Fruit fly (Drosophila melanogaster) whole organism, embryonic: ENCODE measurements around the gene Cdk5alpha.
A peak's percentile ranks its signal among the peaks of the same experiment; 100 is the strongest.

Experiments
- Antp ChIP-seq: fragments of 200-800 bp; sonication (Bioruptor generic); optimal IDR thresholded peaks from 3 replicates; lab custom pipeline; 2016; ENCODE audit warnings: missing biosample characterization, missing genetic modification characterization
- Bgb ChIP-seq: fragments of 200-800 bp; sonication (Bioruptor generic); IDR thresholded peaks from 2 replicates; pipeline ENCODE4 v1.3.6; 2022; ENCODE audit warnings: missing biosample characterization, missing genetic modification characterization; ENCODE audit not compliant: partially characterized antibody
- CG1024 ChIP-seq: fragments of 200-800 bp; sonication (Bioruptor generic); IDR thresholded peaks from 2 replicates; pipeline ENCODE4 v1.3.6; 2022; ENCODE audit warnings: missing biosample characterization, missing genetic modification characterization
- CG10274 ChIP-seq: fragments of 200-800 bp; sonication (Bioruptor generic); optimal IDR thresholded peaks from 3 replicates; lab custom pipeline; 2017; ENCODE audit warnings: missing biosample characterization, mild to moderate bottlenecking, missing genetic modification characterization
- CG10979 ChIP-seq: fragments of 200-800 bp; sonication (Bioruptor generic); optimal IDR thresholded peaks from 2 replicates; lab custom pipeline; 2018; ENCODE audit warnings: missing biosample characterization, mild to moderate bottlenecking, missing genetic modification characterization, moderate library complexity
- CG11093 ChIP-seq: fragments of 200-800 bp; sonication (Bioruptor generic); IDR thresholded peaks from 3 replicates; pipeline ENCODE4 v1.3.6; 2022; ENCODE audit warnings: missing biosample characterization, missing genetic modification characterization
- CG11456 ChIP-seq: fragments of 200-800 bp; sonication (Bioruptor generic); IDR thresholded peaks from 3 replicates; pipeline ENCODE4 v1.3.6; 2022; ENCODE audit warnings: missing biosample characterization, missing genetic modification characterization
- CG12744 ChIP-seq: fragments of 200-800 bp; sonication (Bioruptor generic); optimal IDR thresholded peaks from 2 replicates; lab custom pipeline; 2016; ENCODE audit warnings: missing biosample characterization, missing genetic modification characterization
- CG13775 ChIP-seq: fragments of 200-800 bp; sonication (Bioruptor generic); optimal IDR thresholded peaks from 3 replicates; lab custom pipeline; 2017; ENCODE audit warnings: missing biosample characterization, mild to moderate bottlenecking, missing genetic modification characterization
- CG14441 ChIP-seq: fragments of 200-800 bp; sonication (Bioruptor generic); IDR thresholded peaks from 2 replicates; pipeline ENCODE4 v1.3.6; 2022; ENCODE audit warnings: missing biosample characterization, missing genetic modification characterization
- CG15011 ChIP-seq: fragments of 200-800 bp; sonication (Bioruptor generic); optimal IDR thresholded peaks from 3 replicates; lab custom pipeline; 2018; ENCODE audit warnings: missing biosample characterization, mild to moderate bottlenecking, missing genetic modification characterization
- CG1529 ChIP-seq: fragments of 200-800 bp; sonication (Bioruptor generic); optimal IDR thresholded peaks from 3 replicates; lab custom pipeline; 2018; ENCODE audit warnings: missing biosample characterization, missing genetic modification characterization
- CG2678 ChIP-seq: fragments of 200-800 bp; sonication (Bioruptor generic); optimal IDR thresholded peaks from 3 replicates; lab custom pipeline; 2019; ENCODE audit warnings: missing biosample characterization, mild to moderate bottlenecking, missing genetic modification characterization, moderate library complexity
- CG30403 ChIP-seq: fragments of 200-800 bp; sonication (Bioruptor generic); optimal IDR thresholded peaks from 3 replicates; lab custom pipeline; 2016; ENCODE audit warnings: missing biosample characterization, missing genetic modification characterization
- CG31224 ChIP-seq: fragments of 200-800 bp; sonication (Bioruptor generic); IDR thresholded peaks from 2 replicates; pipeline ENCODE4 v1.3.6; 2022; ENCODE audit warnings: missing biosample characterization, missing genetic modification characterization
- CG3163 ChIP-seq: fragments of 200-800 bp; sonication (Bioruptor generic); optimal IDR thresholded peaks from 3 replicates; lab custom pipeline; 2016; ENCODE audit warnings: missing biosample characterization, missing genetic modification characterization
- CG33557 ChIP-seq: fragments of 200-800 bp; sonication (Bioruptor generic); optimal IDR thresholded peaks from 2 replicates; lab custom pipeline; 2019; ENCODE audit warnings: missing biosample characterization, mild to moderate bottlenecking, missing genetic modification characterization, moderate library complexity
- CG4360 ChIP-seq: fragments of 200-800 bp; sonication (Bioruptor generic); IDR thresholded peaks from 2 replicates; pipeline ENCODE4 v1.3.6; 2022; ENCODE audit warnings: missing biosample characterization, missing genetic modification characterization
- CG4730 ChIP-seq: fragments of 200-800 bp; sonication (Bioruptor generic); IDR thresholded peaks from 2 replicates; pipeline ENCODE4 v1.3.6; 2022; ENCODE audit warnings: missing biosample characterization, missing genetic modification characterization
- CG6689 ChIP-seq: fragments of 200-800 bp; sonication (Bioruptor generic); IDR thresholded peaks from 2 replicates; pipeline ENCODE4 v1.3.6; 2022; ENCODE audit warnings: missing biosample characterization, missing genetic modification characterization
- CG7786 ChIP-seq: fragments of 200-800 bp; sonication (Bioruptor generic); optimal IDR thresholded peaks from 2 replicates; lab custom pipeline; 2016; ENCODE audit warnings: missing biosample characterization, missing genetic modification characterization
- CG9727 ChIP-seq: fragments of 200-800 bp; sonication (Bioruptor generic); optimal IDR thresholded peaks from 3 replicates; lab custom pipeline; 2017; ENCODE audit warnings: missing biosample characterization, mild to moderate bottlenecking, missing genetic modification characterization
- Dip2 ChIP-seq: fragments of 200-800 bp; sonication (Bioruptor generic); IDR thresholded peaks from 2 replicates; pipeline ENCODE4 v1.3.6; 2022; ENCODE audit warnings: missing biosample characterization, missing genetic modification characterization
- Eip74EF ChIP-seq, 2 experiments: fragments of 200-800 bp in 1 of 2; fragments of >200 bp in 1 of 2; sonication (Bioruptor generic) in 1 of 2; optimal IDR thresholded peaks; 2 replicates each; lab custom pipeline; 2017 to 2019; ENCODE audit warnings: missing biosample characterization in 2 of 2, missing genetic modification characterization in 2 of 2, mild to moderate bottlenecking in 1 of 2, moderate library complexity in 1 of 2
- HLHmδ ChIP-seq: fragments of 200-800 bp; sonication (Bioruptor generic); optimal IDR thresholded peaks from 2 replicates; lab custom pipeline; 2018; ENCODE audit warnings: missing biosample characterization, mild to moderate bottlenecking, missing genetic modification characterization, moderate library complexity
- Nf-YA ChIP-seq: fragments of 200-800 bp; sonication (Bioruptor generic); IDR thresholded peaks from 2 replicates; pipeline ENCODE4 v1.3.6; 2022; ENCODE audit warnings: missing biosample characterization, missing genetic modification characterization
- Optix ChIP-seq: fragments of 200-800 bp; sonication (Bioruptor generic); IDR thresholded peaks from 3 replicates; pipeline ENCODE4 v1.3.6; 2022; ENCODE audit warnings: missing biosample characterization, missing genetic modification characterization
- Sin3A ChIP-seq: fragments of >200 bp; optimal IDR thresholded peaks from 2 replicates; lab custom pipeline; 2018
- Sry-δ ChIP-seq: fragments of 200-800 bp; sonication (Bioruptor generic); optimal IDR thresholded peaks from 2 replicates; lab custom pipeline; 2016; ENCODE audit warnings: missing biosample characterization, missing genetic modification characterization
- TFAM ChIP-seq: fragments of 200-800 bp; sonication (Bioruptor generic); optimal IDR thresholded peaks from 2 replicates; lab custom pipeline; 2017; ENCODE audit warnings: missing biosample characterization, missing genetic modification characterization, inconsistent platforms
- ato ChIP-seq: fragments of 200-800 bp; sonication (Bioruptor generic); IDR thresholded peaks from 2 replicates; pipeline ENCODE4 v1.3.6; 2022; ENCODE audit warnings: missing biosample characterization, missing genetic modification characterization; ENCODE audit not compliant: partially characterized antibody
- bcd ChIP-seq: fragments of 200-800 bp; sonication (Bioruptor generic); optimal IDR thresholded peaks from 2 replicates; lab custom pipeline; 2017; ENCODE audit warnings: missing biosample characterization, mild to moderate bottlenecking, missing genetic modification characterization
- br ChIP-seq: fragments of >200 bp; optimal IDR thresholded peaks from 2 replicates; lab custom pipeline; 2017
- bsh ChIP-seq, 2 experiments: fragments of 200-800 bp; sonication (Bioruptor generic); optimal IDR thresholded peaks; 2 replicates each; lab custom pipeline; 2017 to 2018; ENCODE audit warnings: mild to moderate bottlenecking in 2 of 2, missing biosample characterization in 2 of 2, missing genetic modification characterization in 2 of 2, moderate library complexity in 1 of 2
- cas ChIP-seq: fragments of 200-800 bp; sonication (Bioruptor generic); IDR thresholded peaks from 2 replicates; pipeline ENCODE4 v1.3.6; 2022; ENCODE audit warnings: missing biosample characterization, missing genetic modification characterization
- dan ChIP-seq: fragments of 200-800 bp; sonication (Bioruptor generic); IDR thresholded peaks from 2 replicates; pipeline ENCODE4 v1.3.6; 2022; ENCODE audit warnings: missing biosample characterization, missing genetic modification characterization
- grau ChIP-seq: fragments of 200-800 bp; optimal IDR thresholded peaks from 3 replicates; lab custom pipeline; 2019; ENCODE audit warnings: missing biosample characterization, mild to moderate bottlenecking, missing genetic modification characterization, moderate library complexity
- gsb-n ChIP-seq: fragments of 200-800 bp; sonication (Bioruptor generic); optimal IDR thresholded peaks from 3 replicates; lab custom pipeline; 2018; ENCODE audit warnings: missing biosample characterization, mild to moderate bottlenecking, missing genetic modification characterization
- insv ChIP-seq, 2 experiments: fragments of 200-800 bp; sonication (Bioruptor generic); optimal IDR thresholded peaks; 3 replicates each; lab custom pipeline; 2016 to 2018; ENCODE audit warnings: missing biosample characterization in 2 of 2, missing genetic modification characterization in 2 of 2
- kah ChIP-seq: fragments of 200-800 bp; sonication (Bioruptor generic); optimal IDR thresholded peaks from 2 replicates; lab custom pipeline; 2018; ENCODE audit warnings: missing biosample characterization, mild to moderate bottlenecking, missing genetic modification characterization
- onecut ChIP-seq: fragments of 200-800 bp; sonication (Bioruptor generic); IDR thresholded peaks from 2 replicates; pipeline ENCODE4 v1.3.6; 2022; ENCODE audit warnings: missing biosample characterization, missing genetic modification characterization
- pum ChIP-seq: fragments of 200-800 bp; sonication (Bioruptor generic); optimal IDR thresholded peaks from 2 replicates; lab custom pipeline; 2016; ENCODE audit warnings: missing biosample characterization, missing genetic modification characterization
- rib ChIP-seq: fragments of 200-800 bp; sonication (Bioruptor generic); IDR thresholded peaks from 2 replicates; pipeline ENCODE4 v1.3.6; 2022; ENCODE audit warnings: missing biosample characterization, missing genetic modification characterization
- sc ChIP-seq, 3 experiments: fragments of >200 bp in 2 of 3; fragments of 200-800 bp in 1 of 3; sonication (Bioruptor generic) in 1 of 3; optimal IDR thresholded peaks; 2 replicates in 2 of 3; 3 replicates in 1 of 3; lab custom pipeline; 2017; ENCODE audit warnings: mild to moderate bottlenecking in 1 of 3, missing biosample characterization in 1 of 3, missing genetic modification characterization in 1 of 3, missing genetic modification reagents in 1 of 3
- sisA ChIP-seq: fragments of 200-800 bp; sonication (Bioruptor generic); IDR thresholded peaks from 2 replicates; pipeline ENCODE4 v1.3.6; 2022; ENCODE audit warnings: missing biosample characterization, missing genetic modification characterization
- sob ChIP-seq: fragments of 200-800 bp; sonication (Bioruptor generic); IDR thresholded peaks from 2 replicates; pipeline ENCODE4 v1.3.6; 2022; ENCODE audit warnings: missing biosample characterization, missing genetic modification characterization
- sr ChIP-seq: fragments of 200-800 bp; sonication (Bioruptor generic); IDR thresholded peaks from 3 replicates; pipeline ENCODE4 v1.3.6; 2022; ENCODE audit warnings: missing biosample characterization, missing genetic modification characterization
- tgo ChIP-seq: fragments of 200-800 bp; sonication (Bioruptor generic); IDR thresholded peaks from 3 replicates; pipeline ENCODE4 v1.3.6; 2022; ENCODE audit warnings: missing biosample characterization, missing genetic modification characterization
- tup ChIP-seq: fragments of 200-800 bp; sonication (Bioruptor generic); optimal IDR thresholded peaks from 2 replicates; lab custom pipeline; 2016; ENCODE audit warnings: missing biosample characterization, mild to moderate bottlenecking, missing genetic modification characterization, moderate library complexity
- yki ChIP-seq: fragments of >200 bp; optimal IDR thresholded peaks from 3 replicates; lab custom pipeline; 2018
- zfh1 ChIP-seq: fragments of 200-800 bp; sonication (Bioruptor generic); IDR thresholded peaks from 3 replicates; pipeline ENCODE4 v1.3.6; 2022; ENCODE audit warnings: missing biosample characterization, missing genetic modification characterization

The Cdk5alpha gene

DNA sequence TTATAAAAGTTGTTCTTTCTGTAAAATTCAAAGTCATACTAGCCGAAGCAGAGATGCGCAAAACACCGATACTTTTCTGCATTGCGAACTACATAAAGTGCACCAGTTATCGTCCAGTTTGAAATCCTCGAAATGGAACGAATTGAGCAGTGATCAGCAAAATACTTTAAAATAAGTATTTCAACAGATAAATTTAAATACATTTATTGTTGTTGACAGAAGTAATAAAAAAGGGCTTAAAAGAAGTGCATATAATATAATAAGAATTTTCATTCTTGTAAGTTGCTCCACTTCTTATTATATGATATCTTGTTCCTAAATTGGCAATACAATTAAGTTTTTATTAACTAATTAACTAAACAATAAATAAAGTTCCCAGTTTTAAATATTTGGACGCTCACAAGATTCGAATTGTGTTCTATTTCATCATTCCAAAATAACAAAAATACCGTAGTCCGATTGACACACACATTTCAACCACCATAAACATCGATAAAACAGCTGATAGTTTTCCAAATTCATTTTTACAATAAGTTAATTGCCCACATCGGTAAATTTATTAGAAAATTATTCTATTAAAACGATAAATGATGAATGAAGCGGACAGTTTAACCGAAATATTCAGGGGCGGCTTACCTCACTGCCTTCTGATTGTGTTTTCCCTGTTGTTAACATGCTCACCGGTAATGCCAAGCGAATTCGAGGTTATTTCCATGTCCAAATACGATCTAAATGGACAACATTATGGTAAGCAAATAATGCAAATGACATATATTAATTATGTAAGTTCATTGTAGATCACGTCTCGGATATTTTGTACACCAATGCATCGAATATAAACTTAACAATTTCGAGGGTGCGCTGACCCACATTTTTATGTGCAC lies 3.8 kb upstream of the Cdk5alpha start, which contains the start of the genes Usp14 and CG4972 (continued):
- no peak for TF ChIP-seq tup
- no peak for TF ChIP-seq insv (GFP tag; optimal IDR thresholded peaks at IDR 0.05; lab: Kevin White, UChicago)
- TF ChIP-seq CG13775, result peak; percentile 8
- no peak for TF ChIP-seq pum (GFP tag; lab: Kevin White, UChicago)
- no peak for TF ChIP-seq CG12744
- TF ChIP-seq dan (GFP tag; lab: Robert Waterston, UW), result no peak
- no peak for TF ChIP-seq CG11093 (GFP tag; lab: Robert Waterston, UW)
- no peak for TF ChIP-seq ato
- TF ChIP-seq grau (tag; lab: Kevin White, UChicago), result peak; percentile 25
- TF ChIP-seq TFAM, result no peak
- no peak for TF ChIP-seq sob (GFP tag; lab: Robert Waterston, UW)
- no peak for TF ChIP-seq Optix (GFP tag; lab: Robert Waterston, UW)
- no peak for TF ChIP-seq gsb-n
- no peak for TF ChIP-seq CG3163 (GFP tag; lab: Kevin White, UChicago)
- TF ChIP-seq CG7786 (GFP tag; lab: Kevin White, UChicago), result no peak
- TF ChIP-seq bcd (GFP tag; lab: Kevin White, UChicago), result no peak
- peak; percentile 38; the same call in 1 of the 2 replicates for TF ChIP-seq Bgb (GFP tag; lab: Robert Waterston, UW)
- no peak for TF ChIP-seq Nf-YA (GFP tag; lab: Robert Waterston, UW)
- no peak for TF ChIP-seq Sin3A
- TF ChIP-seq CG10979 (tag; lab: Kevin White, UChicago), result no peak
- TF ChIP-seq CG10274, result no peak
- TF ChIP-seq zfh1, result no peak
- no peak for TF ChIP-seq Eip74EF (GFP tag; optimal IDR thresholded peaks at IDR 0.05; lab: Kevin White, UChicago)
- no peak for TF ChIP-seq CG6689 (GFP tag; lab: Robert Waterston, UW)
- no peak for TF ChIP-seq HLHmδ
- TF ChIP-seq sisA (GFP tag; lab: Robert Waterston, UW), result no peak
- no peak for TF ChIP-seq tgo (GFP tag; lab: Robert Waterston, UW)
- TF ChIP-seq CG11456 (GFP tag; lab: Robert Waterston, UW), result no peak
- TF ChIP-seq bsh (GFP tag; optimal IDR thresholded peaks at IDR 0.05; lab: Kevin White, UChicago), result no peak
- TF ChIP-seq onecut (GFP tag; lab: Robert Waterston, UW), result no peak
- no peak for TF ChIP-seq CG15011
- TF ChIP-seq CG1024, result peak; percentile 79; the same call in 1 of the 2 replicates
- no peak for TF ChIP-seq sc (optimal IDR thresholded peaks at IDR 0.05; lab: Kevin White, UChicago)
- no peak for TF ChIP-seq sc (GFP tag; optimal IDR thresholded peaks at IDR 0.05; lab: Kevin White, UChicago)
- TF ChIP-seq yki (lab: Kevin White, UChicago), result no peak
- TF ChIP-seq sr (GFP tag; lab: Robert Waterston, UW), result no peak
- TF ChIP-seq cas, result no peak
- no peak for TF ChIP-seq CG14441 (GFP tag; lab: Robert Waterston, UW)
- TF ChIP-seq CG1529 (GFP tag; lab: Kevin White, UChicago), result no peak
- no peak for TF ChIP-seq CG2678
- no peak for TF ChIP-seq Antp
- no peak for TF ChIP-seq CG9727 (GFP tag; lab: Kevin White, UChicago)
- peak; percentile 45 for TF ChIP-seq CG30403 (GFP tag; lab: Kevin White, UChicago)
- no peak for TF ChIP-seq CG4730 (GFP tag; lab: Robert Waterston, UW)
- TF ChIP-seq CG4360 (GFP tag; lab: Robert Waterston, UW), result no peak
- TF ChIP-seq kah (GFP tag; lab: Kevin White, UChicago), result no peak
- no peak for TF ChIP-seq rib (GFP tag; lab: Robert Waterston, UW)
- no peak for TF ChIP-seq br (lab: Kevin White, UChicago)
- TF ChIP-seq CG31224 (GFP tag; lab: Robert Waterston, UW), result no peak
- no peak for TF ChIP-seq Dip2 (GFP tag; lab: Robert Waterston, UW)
- TF ChIP-seq Sry-δ (GFP tag; lab: Kevin White, UChicago), result peak; percentile 79
- TF ChIP-seq CG33557 (GFP tag; lab: Kevin White, UChicago), result no peak
